Fruit fly (Drosophila melanogaster) whole organism, pupa: ENCODE data around the gene Nf1.

Source experiments
- CG10348 ChIP-seq: fragments of 200-800 bp; sonication (Bioruptor generic); IDR thresholded peaks from 2 replicates; pipeline ENCODE4 v1.3.6; 2022; ENCODE audit warnings: missing biosample characterization, missing genetic modification characterization
- CG12605 ChIP-seq: fragments of 200-800 bp; sonication (Bioruptor generic); IDR thresholded peaks from 2 replicates; pipeline ENCODE4 v1.3.6; 2022; ENCODE audit warnings: missing biosample characterization, missing genetic modification characterization
- CG13204 ChIP-seq: fragments of 200-800 bp; sonication (Bioruptor generic); optimal IDR thresholded peaks from 2 replicates; lab custom pipeline; 2018; ENCODE audit warnings: missing biosample characterization, mild to moderate bottlenecking, missing genetic modification characterization, moderate library complexity
- CG14655 ChIP-seq: fragments of 200-800 bp; sonication (Bioruptor generic); optimal IDR thresholded peaks from 3 replicates; lab custom pipeline; 2017; ENCODE audit warnings: mild to moderate bottlenecking, missing biosample characterization, missing genetic modification reagents, missing genetic modification characterization
- CG32121 ChIP-seq: fragments of 200-800 bp; sonication (Bioruptor generic); IDR thresholded peaks from 2 replicates; pipeline ENCODE4 v1.3.6; 2022; ENCODE audit warnings: missing biosample characterization, missing genetic modification characterization
- CG34367 ChIP-seq: fragments of 200-800 bp; sonication (Bioruptor generic); optimal IDR thresholded peaks from 2 replicates; lab custom pipeline; 2018; ENCODE audit warnings: missing biosample characterization, mild to moderate bottlenecking, missing genetic modification characterization
- CG4496 ChIP-seq: fragments of 200-800 bp; sonication (Bioruptor generic); IDR thresholded peaks from 3 replicates; pipeline ENCODE4 v1.3.6; 2022; ENCODE audit warnings: missing biosample characterization, missing genetic modification characterization
- CG8159 ChIP-seq: fragments of 200-800 bp; sonication (Bioruptor generic); optimal IDR thresholded peaks from 3 replicates; lab custom pipeline; 2018; ENCODE audit warnings: missing biosample characterization, mild to moderate bottlenecking, missing genetic modification characterization, moderate library complexity
- CG8301 ChIP-seq: fragments of 200-800 bp; sonication (Bioruptor generic); optimal IDR thresholded peaks from 2 replicates; lab custom pipeline; 2018; ENCODE audit warnings: missing biosample characterization, mild to moderate bottlenecking, missing genetic modification characterization
- CG9948 ChIP-seq: fragments of 200-800 bp; sonication (Bioruptor generic); optimal IDR thresholded peaks from 2 replicates; lab custom pipeline; 2018; ENCODE audit warnings: missing biosample characterization, mild to moderate bottlenecking, missing genetic modification characterization, moderate library complexity
- Pif1B ChIP-seq: fragments of 200-800 bp; sonication (Bioruptor generic); optimal IDR thresholded peaks from 3 replicates; lab custom pipeline; 2016; ENCODE audit warnings: missing biosample characterization, missing genetic modification characterization
- fd96Ca ChIP-seq: fragments of 200-800 bp; sonication (Bioruptor generic); IDR thresholded peaks from 3 replicates; pipeline ENCODE4 v1.3.6; 2022; ENCODE audit warnings: missing biosample characterization, missing genetic modification characterization
- rn ChIP-seq: fragments of 200-800 bp; sonication (Bioruptor generic); IDR thresholded peaks from 2 replicates; pipeline ENCODE4 v1.3.6; 2022; ENCODE audit warnings: missing biosample characterization, missing genetic modification characterization

dm6 chr3R:25982734-25983133 lies at the start of gene Nf1:
- TF ChIP-seq CG9948 (tag; lab: Kevin White, UChicago) (no peak), CG34367 (no peak), CG12605 (GFP tag; lab: Robert Waterston, UW) (no peak), CG8301 (tag; lab: Kevin White, UChicago) (no peak), CG32121 (GFP tag; lab: Robert Waterston, UW) (no peak), CG4496 (GFP tag; lab: Robert Waterston, UW) (no peak), CG8159 (tag; lab: Kevin White, UChicago) (no peak), Pif1B (GFP tag; lab: Kevin White, UChicago) (no peak), CG13204 (GFP tag; lab: Kevin White, UChicago) (no peak), fd96Ca (GFP tag; lab: Robert Waterston, UW) (no peak), CG14655 (no peak), rn (GFP tag; lab: Robert Waterston, UW) (no peak), CG10348 (GFP tag; lab: Robert Waterston, UW) (no peak)
